Fruit fly (Drosophila melanogaster): Measurements from ENCODE around the gene ppk19.

Gene ppk19

dm6 chr3R:29718363-29718762 lies 46.1 kb downstream of the ppk19 start, which contains the start of gene CG15506:
CG15506 (plus strand) TSS chr3R:29718663.
- no peak for TF ChIP-seq CG17801 (GFP tag; optimal IDR thresholded peaks at IDR 0.05; ENCODE audit: partially characterized antibody)

DNA sequence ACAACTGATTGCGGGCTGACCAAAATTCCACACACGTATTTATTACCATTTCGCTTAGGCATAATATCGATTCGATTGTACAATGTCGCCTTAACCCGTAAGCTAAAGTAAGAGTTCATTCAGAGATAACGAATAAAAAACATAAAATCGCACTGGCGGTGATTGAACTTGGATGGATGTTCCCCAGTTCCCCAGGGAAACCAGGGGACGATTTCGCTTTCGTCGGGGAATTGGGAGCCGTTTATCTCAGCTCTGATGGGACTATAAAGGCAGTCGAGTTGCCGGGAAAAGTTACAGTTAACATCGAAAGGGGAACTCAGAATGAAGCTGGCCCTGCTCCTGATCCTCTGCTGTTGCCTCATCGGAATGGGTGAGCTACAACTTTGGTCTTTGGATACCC lies 50.0 kb downstream of the ppk19 start, which contains the start of gene CG34296:
TSS of gene CG34296 (plus strand) at position 301 of the 400 bp plus-strand sequence.
- TF ChIP-seq CG17801 (GFP tag; optimal IDR thresholded peaks at IDR 0.05; ENCODE audit: partially characterized antibody) = no peak

dm6 chr3R:29723048-29723656 lies 50.9 kb downstream of the ppk19 start, which contains the start of gene Pcd:
Pcd (plus strand) TSS chr3R:29723163.
- peak; percentile 44 for TF ChIP-seq CG17801 (GFP tag; optimal IDR thresholded peaks at IDR 0.05; ENCODE audit: partially characterized antibody)
